Worm (Caenorhabditis elegans) whole organism, L4 larva: ENCODE measurements around the gene R10E12.2.

Source experiments
- dpl-1 ChIP-seq: fragments of 150-350 bp; optimal IDR thresholded peaks from 2 replicates; lab custom pipeline; 2014; ENCODE audit warnings: missing biosample characterization, missing genetic modification reagents, missing genetic modification characterization
- fkh-10 ChIP-seq: fragments of 150-350 bp; optimal IDR thresholded peaks from 2 replicates; lab custom pipeline; 2014; ENCODE audit warnings: missing biosample characterization, missing genetic modification reagents, missing genetic modification characterization
- pqm-1 ChIP-seq: sonication (generic microtip); optimal IDR thresholded peaks from 2 replicates; lab custom pipeline; 2017; ENCODE audit warnings: missing biosample characterization, missing genetic modification characterization
- zag-1 ChIP-seq: fragments of 150-350 bp; optimal IDR thresholded peaks from 2 replicates; lab custom pipeline; 2014; ENCODE audit warnings: missing biosample characterization, missing genetic modification characterization

DNA sequence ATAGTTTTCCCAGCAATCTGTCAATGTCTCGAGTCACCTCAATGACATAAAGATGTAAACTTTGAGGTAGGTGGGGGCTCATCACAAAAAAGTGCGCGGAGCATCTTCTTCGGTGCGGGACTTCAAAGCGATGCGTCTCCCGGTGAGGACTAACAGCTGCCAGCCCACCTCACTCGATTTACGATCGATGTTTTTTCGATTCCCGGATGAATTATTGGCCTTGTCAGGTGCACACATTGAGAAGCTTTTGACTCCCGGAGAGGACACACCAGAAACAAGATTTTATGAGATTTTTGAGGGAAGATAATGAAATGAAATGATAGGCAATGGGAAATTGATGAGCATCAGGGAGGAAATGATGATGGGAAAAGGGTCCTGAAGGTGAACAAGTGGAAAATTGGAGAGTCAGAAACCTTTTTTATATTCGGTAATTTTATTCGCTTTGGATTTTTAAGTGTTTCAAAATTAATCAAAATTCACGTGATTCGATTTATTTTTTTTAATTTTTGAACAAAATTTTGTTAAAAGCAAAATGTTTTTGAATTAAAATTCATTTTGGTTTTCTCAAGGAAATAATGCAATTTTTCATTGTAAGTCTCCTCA is 13.3 kb upstream of the R10E12.2 start, which contains the start of gene C05B5.12:
- TF ChIP-seq fkh-10 (GFP tag; lab: Kevin White, UChicago): no peak
- no peak for TF ChIP-seq pqm-1 (tag; lab: Kevin White, UChicago)
- no peak for TF ChIP-seq zag-1 (tag; lab: Kevin White, UChicago)
- no peak for TF ChIP-seq dpl-1 (GFP tag; lab: Kevin White, UChicago)
